Worm (Caenorhabditis elegans): ENCODE results near the gene npp-16.

npp-16 gene

DNA sequence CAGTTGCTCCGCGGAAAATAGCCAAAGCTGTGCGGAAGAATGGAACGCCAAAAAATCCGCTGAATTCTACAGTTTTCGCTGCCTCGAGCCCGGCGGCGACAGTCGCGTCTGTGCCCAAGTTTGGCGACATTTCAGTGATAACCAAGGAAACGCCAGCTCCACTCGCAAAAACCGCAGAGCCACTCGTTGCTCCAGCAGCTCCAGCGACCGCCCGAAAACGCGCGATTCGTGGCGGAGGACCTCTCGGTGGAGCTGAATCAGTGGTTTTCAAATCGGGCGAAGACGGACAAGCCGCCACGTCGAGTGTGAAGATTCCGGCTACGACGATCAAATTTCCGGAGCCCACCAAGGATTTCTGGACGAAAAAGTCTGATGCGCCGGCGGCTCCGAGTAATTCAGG lies 532 bp downstream of the npp-16 start:
- no peak for TF ChIP-seq madf-5 (GFP tag; IDR thresholded peaks at IDR 0.05)
- peak; percentile 86 for TF ChIP-seq set-16 (GFP tag; IDR thresholded peaks at IDR 0.05)

DNA sequence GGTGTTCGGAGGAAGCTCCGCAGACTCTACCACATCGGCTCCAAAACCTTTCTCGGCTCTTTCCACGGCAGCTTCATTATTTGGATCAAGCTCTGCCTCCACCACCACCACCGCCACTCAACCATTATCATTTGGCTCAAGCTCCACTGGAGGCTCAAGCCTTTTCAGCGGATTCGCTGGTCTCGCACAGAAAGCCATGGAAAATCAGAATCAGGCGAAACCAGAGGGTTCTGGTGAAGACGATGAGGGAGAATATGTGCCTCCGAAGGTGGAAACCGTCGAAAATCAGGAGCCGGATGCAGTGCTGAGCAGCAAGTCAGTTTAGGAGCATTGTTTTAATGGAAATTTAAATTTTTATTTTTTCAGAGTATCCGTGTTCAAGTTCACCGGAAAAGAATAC lies 1.4 kb downstream of the npp-16 start:
- TF ChIP-seq ceh-32 (tag; optimal IDR thresholded peaks at IDR 0.05; ENCODE audit: poor library complexity) (no peak), aha-1 (tag) (peak; percentile 90), tag-97 (GFP tag; IDR thresholded peaks at IDR 0.05) (no peak), zag-1 (tag; optimal IDR thresholded peaks at IDR 0.05) (no peak), zip-2 (tag; optimal IDR thresholded peaks at IDR 0.05) (no peak), T26A8.4 (GFP tag; IDR thresholded peaks at IDR 0.05) (no peak), set-16 (GFP tag; IDR thresholded peaks at IDR 0.05) (peak; percentile 56)

DNA sequence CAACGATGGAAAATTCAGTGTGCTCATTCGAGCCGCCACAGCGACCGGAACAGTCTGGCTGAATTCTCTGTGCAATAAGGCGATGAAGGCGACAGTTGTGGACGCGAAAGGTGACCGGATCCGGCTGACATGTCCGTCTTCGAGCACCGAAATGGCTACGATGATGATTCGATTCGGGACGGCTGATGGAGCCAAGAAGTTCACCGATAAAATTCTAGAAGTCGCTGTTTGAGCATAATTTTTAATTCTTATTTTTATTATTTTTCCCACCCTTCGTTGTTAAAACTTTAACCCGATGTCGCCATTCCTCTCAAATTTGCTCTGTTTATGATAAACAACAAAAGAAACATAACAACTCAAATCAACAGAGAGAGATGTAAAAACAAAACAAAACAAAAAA lies 1.8 kb downstream of the npp-16 start:
- TF ChIP-seq mes-2 (tag; optimal IDR thresholded peaks at IDR 0.05; ENCODE audit: poor library complexity, severe bottlenecking): peak; percentile 45
- no peak for TF ChIP-seq fos-1 (tag; optimal IDR thresholded peaks at IDR 0.05)
- no peak for TF ChIP-seq madf-5 (GFP tag; IDR thresholded peaks at IDR 0.05)
- TF ChIP-seq lin-38 (GFP tag; IDR thresholded peaks at IDR 0.05): 0 out of 2 replicates have a peak, but pooled peaks have one; percentile 25
- TF ChIP-seq aha-1 (tag): peak; percentile 9

DNA sequence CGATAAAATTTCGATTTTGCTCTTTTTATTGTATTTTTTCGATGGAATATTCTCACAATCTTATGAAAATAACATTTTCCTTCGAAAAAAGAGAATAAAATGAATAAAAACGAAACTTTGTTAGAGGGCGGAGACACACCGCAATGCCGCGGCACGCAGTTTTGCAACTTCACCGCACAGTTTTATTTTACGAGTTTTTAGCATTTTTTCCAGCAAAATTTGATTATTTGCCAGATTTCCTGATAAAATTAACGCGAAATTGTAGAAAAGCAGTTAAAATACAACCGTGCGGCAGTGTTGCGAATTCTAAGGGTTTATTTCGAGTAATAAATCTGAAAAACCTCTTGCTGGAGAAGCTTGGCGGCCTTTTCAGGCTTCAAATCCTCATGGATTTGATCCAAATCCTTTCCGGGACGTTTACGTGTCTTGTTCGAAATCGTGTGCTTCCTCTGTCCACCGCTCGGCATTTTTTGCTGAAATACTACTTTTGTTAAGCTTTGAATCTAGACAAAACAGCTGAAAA lies 2.6 kb downstream of the npp-16 start, which contains the start of gene znf-593:
znf-593 (minus strand) TSS at position 473 of the 523 bp plus-strand sequence.
- no peak for TF ChIP-seq jun-1 (tag; optimal IDR thresholded peaks at IDR 0.05)
- peak; percentile 18 for TF ChIP-seq spr-1 (tag; optimal IDR thresholded peaks at IDR 0.05)
- TF ChIP-seq mxl-3 (GFP tag; optimal IDR thresholded peaks at IDR 0.05): no peak
- TF ChIP-seq nhr-77 (tag; optimal IDR thresholded peaks at IDR 0.05): no peak
- TF ChIP-seq lin-38 (GFP tag; IDR thresholded peaks at IDR 0.05): peak; percentile 19; the same call in 1 of the 2 replicates
- TF ChIP-seq daf-8 (GFP tag; IDR thresholded peaks at IDR 0.05): no peak
- TF ChIP-seq daf-16 (GFP tag; optimal IDR thresholded peaks at IDR 0.05): no peak
- TF ChIP-seq daf-16 (tag; optimal IDR thresholded peaks at IDR 0.05): peak; percentile 11
- 0 out of 2 replicates have a peak, but pooled peaks have one; percentile 27 for TF ChIP-seq pha-4 (GFP tag; IDR thresholded peaks at IDR 0.05)
- TF ChIP-seq pha-4 (tag; optimal IDR thresholded peaks at IDR 0.05): no peak
- no peak for TF ChIP-seq nhr-25 (tag; optimal IDR thresholded peaks at IDR 0.05; ENCODE audit: borderline replicate concordance, insufficient read depth)
- TF ChIP-seq T26A8.4 (GFP tag; IDR thresholded peaks at IDR 0.05): peak; percentile 56
- TF ChIP-seq mes-2 (tag; optimal IDR thresholded peaks at IDR 0.05; ENCODE audit: poor library complexity, severe bottlenecking): peak; percentile 61
- no peak for TF ChIP-seq nhr-102 (tag; optimal IDR thresholded peaks at IDR 0.05)
- TF ChIP-seq lir-3 (tag; optimal IDR thresholded peaks at IDR 0.05): no peak
- TF ChIP-seq mdt-29 (GFP tag; IDR thresholded peaks at IDR 0.05): no peak
- no peak for TF ChIP-seq arid-1 (GFP tag; conservative IDR thresholded peaks at IDR 0.05)
- no peak for TF ChIP-seq F26F4.8 (GFP tag; conservative IDR thresholded peaks at IDR 0.05)
- no peak for TF ChIP-seq egl-43 (GFP tag; IDR thresholded peaks at IDR 0.05)
- no peak for TF ChIP-seq lin-29 (GFP tag; IDR thresholded peaks at IDR 0.05)
- TF ChIP-seq zag-1 (tag; optimal IDR thresholded peaks at IDR 0.05): no peak
- peak; percentile 55 for TF ChIP-seq Y5F2A.4 (GFP tag; optimal IDR thresholded peaks at IDR 0.05)
- TF ChIP-seq D1046.2 (GFP tag; IDR thresholded peaks at IDR 0.05): no peak
- no peak for TF ChIP-seq T20F7.1 (GFP tag; optimal IDR thresholded peaks at IDR 0.05)
- TF ChIP-seq hlh-11 (tag; optimal IDR thresholded peaks at IDR 0.05): peak; percentile 5
- no peak for TF ChIP-seq ceh-28 (tag; optimal IDR thresholded peaks at IDR 0.05)
- TF ChIP-seq ctbp-1 (GFP tag; IDR thresholded peaks at IDR 0.05): no peak
- TF ChIP-seq zfp-3 (GFP tag; conservative IDR thresholded peaks at IDR 0.05): 0 out of 2 replicates have a peak, but pooled peaks have one; percentile 30
- no peak for TF ChIP-seq zip-11 (GFP tag; IDR thresholded peaks at IDR 0.05)
- no peak for TF ChIP-seq mxl-2 (GFP tag; conservative IDR thresholded peaks at IDR 0.05)
- no peak for TF ChIP-seq ceh-44 (GFP tag; IDR thresholded peaks at IDR 0.05)
- TF ChIP-seq ceh-62 (tag; optimal IDR thresholded peaks at IDR 0.05): no peak
- peak in 1 of 2 experiments; percentile 30 for TF ChIP-seq lsy-2 (tag; optimal IDR thresholded peaks at IDR 0.05)
- no peak for TF ChIP-seq nhr-111 (GFP tag; optimal IDR thresholded peaks at IDR 0.05)
- TF ChIP-seq R02D3.7 (tag; optimal IDR thresholded peaks at IDR 0.05): no peak
- no peak for TF ChIP-seq F49E8.2 (tag; optimal IDR thresholded peaks at IDR 0.05; ENCODE audit: borderline replicate concordance)
- TF ChIP-seq nhr-28 (tag; optimal IDR thresholded peaks at IDR 0.05): no peak
- TF ChIP-seq lin-1 (GFP tag; IDR thresholded peaks at IDR 0.05): no peak
